Fruit fly (Drosophila melanogaster) whole organism, embryonic: ENCODE results near the gene Jhbp7.

Experiments
- Ada2b ChIP-seq: fragments of 200-800 bp; sonication (Bioruptor generic); IDR thresholded peaks from 2 replicates; pipeline ENCODE4 v1.3.6; 2022; ENCODE audit warnings: missing biosample characterization, missing genetic modification characterization
- CG10147 ChIP-seq: fragments of 200-800 bp; sonication (Bioruptor generic); optimal IDR thresholded peaks from 2 replicates; lab custom pipeline; 2019; ENCODE audit warnings: missing biosample characterization, mild to moderate bottlenecking, missing genetic modification characterization, moderate library complexity
- CG10366 ChIP-seq: fragments of 200-800 bp; sonication (Bioruptor generic); IDR thresholded peaks from 2 replicates; pipeline ENCODE4 v1.3.6; 2022; ENCODE audit warnings: missing biosample characterization, missing genetic modification characterization
- CG10543 ChIP-seq: fragments of 200-800 bp; sonication (Bioruptor generic); optimal IDR thresholded peaks from 3 replicates; lab custom pipeline; 2017; ENCODE audit warnings: missing biosample characterization, mild to moderate bottlenecking, missing genetic modification characterization, moderate library complexity
- CG11695 ChIP-seq: fragments of 200-800 bp; sonication (Bioruptor generic); IDR thresholded peaks from 3 replicates; pipeline ENCODE4 v1.3.6; 2022; ENCODE audit warnings: missing biosample characterization, missing genetic modification characterization
- CG15269 ChIP-seq: fragments of 200-800 bp; sonication (Bioruptor generic); optimal IDR thresholded peaks from 2 replicates; lab custom pipeline; 2018; ENCODE audit warnings: missing biosample characterization, mild to moderate bottlenecking, missing genetic modification characterization, moderate library complexity
- CG16813 ChIP-seq: fragments of 200-800 bp; sonication (Bioruptor generic); IDR thresholded peaks from 3 replicates; pipeline ENCODE4 v1.3.6; 2022; ENCODE audit warnings: missing biosample characterization, missing genetic modification characterization; ENCODE audit not compliant: partially characterized antibody
- CG16815 ChIP-seq: fragments of 200-800 bp; sonication (Bioruptor generic); optimal IDR thresholded peaks from 3 replicates; lab custom pipeline; 2017; ENCODE audit warnings: missing biosample characterization, mild to moderate bottlenecking, missing genetic modification characterization
- CG17568 ChIP-seq: fragments of 200-800 bp; sonication (Bioruptor generic); optimal IDR thresholded peaks from 2 replicates; lab custom pipeline; 2018; ENCODE audit warnings: missing biosample characterization, mild to moderate bottlenecking, missing genetic modification characterization, moderate library complexity
- CG18619 ChIP-seq: fragments of 200-800 bp; sonication (Bioruptor generic); optimal IDR thresholded peaks from 3 replicates; lab custom pipeline; 2017; ENCODE audit warnings: missing biosample characterization, mild to moderate bottlenecking, missing genetic modification characterization
- CG2199 ChIP-seq: fragments of 200-800 bp; sonication (Bioruptor generic); IDR thresholded peaks from 3 replicates; pipeline ENCODE4 v1.3.6; 2022; ENCODE audit warnings: missing biosample characterization, missing genetic modification characterization
- CG31365 ChIP-seq: fragments of 200-800 bp; sonication (Bioruptor generic); optimal IDR thresholded peaks from 2 replicates; lab custom pipeline; 2018; ENCODE audit warnings: missing biosample characterization, mild to moderate bottlenecking, missing genetic modification characterization
- CG3281 ChIP-seq: fragments of 200-800 bp; sonication (Bioruptor generic); optimal IDR thresholded peaks from 3 replicates; lab custom pipeline; 2017; ENCODE audit warnings: missing biosample characterization, mild to moderate bottlenecking, missing genetic modification characterization
- CG4328 ChIP-seq: fragments of 200-800 bp; sonication (Bioruptor generic); optimal IDR thresholded peaks from 3 replicates; lab custom pipeline; 2017; ENCODE audit warnings: missing biosample characterization, missing genetic modification reagents, missing genetic modification characterization
- CG4360 ChIP-seq: fragments of 200-800 bp; sonication (Bioruptor generic); IDR thresholded peaks from 2 replicates; pipeline ENCODE4 v1.3.6; 2022; ENCODE audit warnings: missing biosample characterization, missing genetic modification characterization
- CG4424 ChIP-seq: fragments of 200-800 bp; sonication (Bioruptor generic); optimal IDR thresholded peaks from 3 replicates; lab custom pipeline; 2016; ENCODE audit warnings: missing biosample characterization, missing genetic modification characterization
- CG7786 ChIP-seq: fragments of 200-800 bp; sonication (Bioruptor generic); optimal IDR thresholded peaks from 2 replicates; lab custom pipeline; 2016; ENCODE audit warnings: missing biosample characterization, missing genetic modification characterization
- CG7928 ChIP-seq: fragments of 200-800 bp; sonication (Bioruptor generic); optimal IDR thresholded peaks from 2 replicates; lab custom pipeline; 2017; ENCODE audit warnings: missing biosample characterization, mild to moderate bottlenecking, missing genetic modification characterization
- CG8290 ChIP-seq, 3 experiments: fragments of 200-800 bp; sonication (Bioruptor generic); optimal IDR thresholded peaks; 2 replicates each; lab custom pipeline; 2016 to 2019; ENCODE audit warnings: missing biosample characterization in 3 of 3, missing genetic modification characterization in 3 of 3, mild to moderate bottlenecking in 2 of 3, moderate library complexity in 1 of 3
- CG8944 ChIP-seq: fragments of 200-800 bp; sonication (Bioruptor generic); optimal IDR thresholded peaks from 3 replicates; lab custom pipeline; 2016; ENCODE audit warnings: missing biosample characterization, missing genetic modification characterization
- CG9932 ChIP-seq: fragments of 200-800 bp; sonication (Bioruptor generic); IDR thresholded peaks from 2 replicates; pipeline ENCODE4 v1.3.6; 2022; ENCODE audit warnings: missing biosample characterization, missing genetic modification characterization
- Camta ChIP-seq: fragments of 200-800 bp; sonication (Bioruptor generic); optimal IDR thresholded peaks from 2 replicates; lab custom pipeline; 2016; ENCODE audit warnings: missing biosample characterization, missing genetic modification characterization
- D19B ChIP-seq: fragments of 200-800 bp; sonication (Bioruptor generic); optimal IDR thresholded peaks from 2 replicates; lab custom pipeline; 2017; ENCODE audit warnings: missing biosample characterization, mild to moderate bottlenecking, missing genetic modification characterization
- Dref ChIP-seq: fragments of 200-800 bp; sonication (Bioruptor generic); IDR thresholded peaks from 2 replicates; pipeline ENCODE4 v1.3.6; 2022; ENCODE audit warnings: missing biosample characterization, missing genetic modification characterization
- Hmx ChIP-seq: fragments of 200-800 bp; sonication (Bioruptor generic); optimal IDR thresholded peaks from 2 replicates; lab custom pipeline; 2016; ENCODE audit warnings: missing biosample characterization, missing genetic modification characterization
- Kr ChIP-seq: fragments of 200-800 bp; sonication (Bioruptor generic); optimal IDR thresholded peaks from 2 replicates; lab custom pipeline; 2017; ENCODE audit warnings: missing biosample characterization, mild to moderate bottlenecking, missing genetic modification characterization
- Med ChIP-seq: fragments of 200-800 bp; sonication (Bioruptor generic); peaks from one replicate; lab custom pipeline; 2016; ENCODE audit warnings: missing biosample characterization, missing genetic modification characterization, mild to moderate bottlenecking, inconsistent platforms, moderate library complexity
- TFAM ChIP-seq: fragments of 200-800 bp; sonication (Bioruptor generic); optimal IDR thresholded peaks from 2 replicates; lab custom pipeline; 2017; ENCODE audit warnings: missing biosample characterization, missing genetic modification characterization, inconsistent platforms
- Trl ChIP-seq, 3 experiments: fragments of >200 bp in 2 of 3; fragments of 200-800 bp in 1 of 3; sonication (Bioruptor generic) in 1 of 3; optimal IDR thresholded peaks; 2 replicates in 1 of 3; 3 replicates in 2 of 3; lab custom pipeline; 2016 to 2017; ENCODE audit warnings: missing biosample characterization in 1 of 3, missing genetic modification characterization in 1 of 3
- Xbp1 ChIP-seq: fragments of 200-800 bp; sonication (Bioruptor generic); optimal IDR thresholded peaks from 3 replicates; lab custom pipeline; 2016; ENCODE audit warnings: missing biosample characterization, mild to moderate bottlenecking, missing genetic modification characterization
- ash1 ChIP-seq: fragments of 200-800 bp; sonication (Bioruptor generic); optimal IDR thresholded peaks from 2 replicates; lab custom pipeline; 2018; ENCODE audit warnings: missing biosample characterization, mild to moderate bottlenecking, missing genetic modification characterization
- disco-r ChIP-seq: fragments of 200-800 bp; sonication (Bioruptor generic); optimal IDR thresholded peaks from 2 replicates; lab custom pipeline; 2016; ENCODE audit warnings: missing biosample characterization, missing genetic modification characterization
- dm ChIP-seq: fragments of 200-800 bp; sonication (Bioruptor generic); optimal IDR thresholded peaks from 3 replicates; lab custom pipeline; 2016; ENCODE audit warnings: missing biosample characterization, missing genetic modification characterization
- gem ChIP-seq: fragments of 200-800 bp; sonication (Bioruptor generic); optimal IDR thresholded peaks from 2 replicates; lab custom pipeline; 2019; ENCODE audit warnings: missing biosample characterization, mild to moderate bottlenecking, missing genetic modification characterization, moderate library complexity
- inv ChIP-seq: fragments of 200-800 bp; sonication (Bioruptor generic); IDR thresholded peaks from 2 replicates; pipeline ENCODE4 v1.3.6; 2022; ENCODE audit warnings: missing biosample characterization, missing genetic modification characterization; ENCODE audit not compliant: partially characterized antibody
- lab ChIP-seq: fragments of 200-800 bp; sonication (Bioruptor generic); optimal IDR thresholded peaks from 3 replicates; lab custom pipeline; 2017; ENCODE audit warnings: missing biosample characterization, missing genetic modification characterization, mild to moderate bottlenecking, moderate library complexity, missing genetic modification reagents
- mld ChIP-seq: fragments of 200-800 bp; sonication (Bioruptor generic); IDR thresholded peaks from 3 replicates; pipeline ENCODE4 v1.3.6; 2022; ENCODE audit warnings: missing biosample characterization, missing genetic modification characterization; ENCODE audit not compliant: partially characterized antibody
- pb ChIP-seq: fragments of 200-800 bp; sonication (Bioruptor generic); optimal IDR thresholded peaks from 3 replicates; lab custom pipeline; 2016; ENCODE audit warnings: missing biosample characterization, missing genetic modification characterization
- schlank ChIP-seq: fragments of 200-800 bp; sonication (Bioruptor generic); optimal IDR thresholded peaks from 2 replicates; lab custom pipeline; 2018; ENCODE audit warnings: missing biosample characterization, mild to moderate bottlenecking, missing genetic modification characterization
- slp2 ChIP-seq: fragments of 200-800 bp; sonication (Bioruptor generic); optimal IDR thresholded peaks from 2 replicates; lab custom pipeline; 2016; ENCODE audit warnings: missing biosample characterization, missing genetic modification characterization
- sna ChIP-seq: fragments of 200-800 bp; sonication (Bioruptor generic); IDR thresholded peaks from 2 replicates; pipeline ENCODE4 v1.3.6; 2022; ENCODE audit warnings: missing biosample characterization, missing genetic modification characterization; ENCODE audit not compliant: partially characterized antibody
- sug ChIP-seq: fragments of 200-800 bp; optimal IDR thresholded peaks from 2 replicates; lab custom pipeline; 2019; ENCODE audit warnings: missing biosample characterization, mild to moderate bottlenecking, missing genetic modification characterization, moderate library complexity
- tll ChIP-seq, 2 experiments: fragments of 200-800 bp in 1 of 2; fragments of >200 bp in 1 of 2; sonication (Bioruptor generic) in 1 of 2; optimal IDR thresholded peaks; 2 replicates each; lab custom pipeline; 2017 to 2019; ENCODE audit warnings: missing biosample characterization in 2 of 2, missing genetic modification characterization in 2 of 2, mild to moderate bottlenecking in 1 of 2, moderate library complexity in 1 of 2
- trem ChIP-seq: fragments of 200-800 bp; optimal IDR thresholded peaks from 3 replicates; lab custom pipeline; 2019; ENCODE audit warnings: missing biosample characterization, mild to moderate bottlenecking, missing genetic modification characterization, moderate library complexity
- ttk ChIP-seq: fragments of 200-800 bp; sonication (Bioruptor generic); IDR thresholded peaks from 2 replicates; pipeline ENCODE4 v2.1.2; 2022; ENCODE audit warnings: missing biosample characterization, missing genetic modification characterization
- vnd ChIP-seq: fragments of 200-800 bp; sonication (Bioruptor generic); IDR thresholded peaks from 3 replicates; pipeline ENCODE4 v1.3.6; 2022; ENCODE audit warnings: missing biosample characterization, missing genetic modification characterization; ENCODE audit not compliant: partially characterized antibody
- zen ChIP-seq: fragments of 200-800 bp; sonication (Bioruptor generic); optimal IDR thresholded peaks from 3 replicates; lab custom pipeline; 2018; ENCODE audit warnings: missing biosample characterization, mild to moderate bottlenecking, missing genetic modification characterization, moderate library complexity
- zf30C ChIP-seq: fragments of 200-800 bp; sonication (Bioruptor generic); optimal IDR thresholded peaks from 3 replicates; lab custom pipeline; 2018; ENCODE audit warnings: missing biosample characterization, mild to moderate bottlenecking, missing genetic modification characterization

The Jhbp7 gene

DNA sequence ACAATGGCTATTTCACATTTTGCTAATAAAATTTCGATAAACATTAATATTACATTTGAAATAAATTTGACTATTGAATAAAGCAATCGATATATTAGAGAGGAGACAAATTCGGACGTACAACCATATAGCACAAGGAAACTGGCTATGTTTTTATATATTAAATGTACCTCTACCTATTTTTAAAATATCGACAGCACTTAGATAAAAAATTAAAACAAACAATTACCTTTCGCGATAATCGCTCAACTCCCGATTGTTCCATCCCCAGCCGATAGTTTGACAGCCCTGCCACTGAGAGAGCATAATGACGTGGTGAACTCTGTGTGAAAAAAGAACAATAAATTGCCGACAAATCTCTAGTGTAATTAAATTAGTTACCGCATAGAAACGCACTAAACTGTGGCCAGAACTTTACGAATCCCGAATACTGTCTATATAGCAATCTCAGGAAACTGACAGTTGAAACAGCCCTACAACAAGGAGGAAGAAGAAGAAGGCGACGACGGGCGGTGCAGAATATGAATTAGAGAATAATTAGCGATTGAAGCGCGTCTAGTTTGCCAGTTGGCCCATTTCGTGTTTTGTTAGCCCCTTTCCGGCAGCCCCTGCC lies 21.3 kb downstream of the Jhbp7 start, which contains the start of gene CG11857 (continued):
- TF ChIP-seq mld (peak; percentile 98), Xbp1 (GFP tag; lab: Kevin White, UChicago) (peak; percentile 100), CG8290 (GFP tag; optimal IDR thresholded peaks at IDR 0.05; lab: Kevin White, UChicago) (peak; percentile 98), CG8290 (tag; optimal IDR thresholded peaks at IDR 0.05; lab: Kevin White, UChicago) (peak; percentile 90 to 97), CG4424 (GFP tag; lab: Kevin White, UChicago) (peak; percentile 98), zf30C (GFP tag; lab: Kevin White, UChicago) (peak; percentile 27), CG4360 (GFP tag; lab: Robert Waterston, UW) (peak; percentile 75), CG31365 (tag; lab: Kevin White, UChicago) (peak; percentile 83), disco-r (peak; percentile 93), lab (GFP tag; lab: Kevin White, UChicago) (peak; percentile 98), CG8944 (GFP tag; lab: Kevin White, UChicago) (peak; percentile 97), schlank (peak; percentile 96), Med (peak; percentile 100), gem (tag; lab: Kevin White, UChicago) (peak; percentile 99), CG10543 (GFP tag; lab: Kevin White, UChicago) (peak; percentile 95), ash1 (GFP tag; lab: Kevin White, UChicago) (peak; percentile 84), CG11695 (GFP tag; lab: Robert Waterston, UW) (peak; percentile 96), CG7928 (GFP tag; lab: Kevin White, UChicago) (peak; percentile 98), Dref (peak; percentile 81), CG15269 (peak; percentile 97), CG7786 (peak; percentile 98), sug (tag; lab: Kevin White, UChicago) (peak; percentile 97), Hmx (GFP tag; lab: Kevin White, UChicago) (peak; percentile 96), CG3281 (peak; percentile 96), sna (GFP tag; lab: Robert Waterston, UW) (peak; percentile 100), D19B (GFP tag; lab: Kevin White, UChicago) (peak; percentile 90), CG9932 (GFP tag; lab: Robert Waterston, UW) (peak; percentile 100), CG4328 (GFP tag; lab: Kevin White, UChicago) (peak; percentile 91), CG10147 (peak; percentile 97), Trl (optimal IDR thresholded peaks at IDR 0.05; lab: Kevin White, UChicago) (peak in 1 of 2 experiments; percentile 46), Trl (GFP tag; optimal IDR thresholded peaks at IDR 0.05; lab: Kevin White, UChicago) (peak; percentile 98), inv (GFP tag; lab: Robert Waterston, UW) (peak; percentile 100), CG18619 (GFP tag; lab: Kevin White, UChicago) (peak; percentile 97), ttk (GFP tag; lab: Robert Waterston, UW) (peak; percentile 99), Camta (GFP tag; lab: Kevin White, UChicago) (peak; percentile 98), slp2 (GFP tag; lab: Kevin White, UChicago) (peak; percentile 96), CG17568 (GFP tag; lab: Kevin White, UChicago) (no peak), Kr (GFP tag; lab: Kevin White, UChicago) (peak; percentile 21), zen (tag; lab: Kevin White, UChicago) (peak; percentile 99), TFAM (GFP tag; lab: Kevin White, UChicago) (peak; percentile 73), CG10366 (peak; percentile 99), CG2199 (GFP tag; lab: Robert Waterston, UW) (peak; percentile 99), tll (GFP tag; optimal IDR thresholded peaks at IDR 0.05; lab: Kevin White, UChicago) (peak; percentile 45 to 68), trem (tag; lab: Kevin White, UChicago) (peak; percentile 97), Ada2b (GFP tag; lab: Robert Waterston, UW) (peak; percentile 98), dm (peak; percentile 93), vnd (GFP tag; lab: Robert Waterston, UW) (peak; percentile 100), CG16813 (GFP tag; lab: Robert Waterston, UW) (peak; percentile 100), CG16815 (peak; percentile 97), pb (peak; percentile 92)
